Worm (Caenorhabditis elegans): ENCODE data around the gene K09E9.1.

K09E9.1 gene

ce11 chrX:15622041-15622440 lies 1.7 kb downstream of the K09E9.1 start:
- TF ChIP-seq pqm-1 (tag; optimal IDR thresholded peaks at IDR 0.05) (no peak), lin-14 (GFP tag; optimal IDR thresholded peaks at IDR 0.05) (peak; percentile 45), swsn-7 (tag; optimal IDR thresholded peaks at IDR 0.05) (no peak), pax-3 (tag; optimal IDR thresholded peaks at IDR 0.05) (no peak), nhr-19 (GFP tag; conservative IDR thresholded peaks at IDR 0.05) (no peak), lin-35 (GFP tag; optimal IDR thresholded peaks at IDR 0.05) (no peak), vab-15 (tag; optimal IDR thresholded peaks at IDR 0.05) (no peak), nhr-71 (tag; optimal IDR thresholded peaks at IDR 0.05) (peak; percentile 19), fkh-8 (tag; optimal IDR thresholded peaks at IDR 0.05) (peak; percentile 24), zip-4 (GFP tag; optimal IDR thresholded peaks at IDR 0.05) (no peak), egl-27 (tag; optimal IDR thresholded peaks at IDR 0.05) (no peak), egl-13 (tag; optimal IDR thresholded peaks at IDR 0.05) (no peak), efl-1 (optimal IDR thresholded peaks at IDR 0.05) (no peak), efl-1 (GFP tag; optimal IDR thresholded peaks at IDR 0.05 in 1 of 2) (peak in 1 of 2 experiments; percentile 79), elt-2 (tag; optimal IDR thresholded peaks at IDR 0.05) (peak; percentile 25), lin-39 (tag; optimal IDR thresholded peaks at IDR 0.05) (no peak), skn-1 (tag; optimal IDR thresholded peaks at IDR 0.05) (no peak), ceh-90 (tag; optimal IDR thresholded peaks at IDR 0.05) (no peak), nhr-47 (tag; optimal IDR thresholded peaks at IDR 0.05) (no peak), C16A3.4 (tag; optimal IDR thresholded peaks at IDR 0.05) (no peak), fos-1 (tag; optimal IDR thresholded peaks at IDR 0.05) (no peak), xbp-1 (tag; optimal IDR thresholded peaks at IDR 0.05) (no peak), lir-3 (tag; optimal IDR thresholded peaks at IDR 0.05; ENCODE audit: poor library complexity) (no peak), snu-23 (GFP tag; optimal IDR thresholded peaks at IDR 0.05) (no peak), nhr-76 (tag; optimal IDR thresholded peaks at IDR 0.05) (no peak), fkh-10 (GFP tag; optimal IDR thresholded peaks at IDR 0.05) (no peak), alr-1 (tag; optimal IDR thresholded peaks at IDR 0.05; ENCODE audit: borderline replicate concordance) (no peak), hlh-17 (GFP tag; optimal IDR thresholded peaks at IDR 0.05; ENCODE audit: borderline replicate concordance) (no peak), ceh-63 (GFP tag; optimal IDR thresholded peaks at IDR 0.05) (no peak), mab-9 (GFP tag; IDR thresholded peaks at IDR 0.05) (no peak), mep-1 (tag; optimal IDR thresholded peaks at IDR 0.05) (no peak), irx-1 (tag; optimal IDR thresholded peaks at IDR 0.05) (no peak), grh-1 (GFP tag; IDR thresholded peaks at IDR 0.05) (no peak), pag-3 (tag; optimal IDR thresholded peaks at IDR 0.05; ENCODE audit: borderline replicate concordance, insufficient read depth) (no peak)

ce11 chrX:15626119-15626850 lies 6.0 kb downstream of the K09E9.1 start:
- TF ChIP-seq lin-13 (GFP tag; optimal IDR thresholded peaks at IDR 0.05) (no peak), egl-27 (tag; optimal IDR thresholded peaks at IDR 0.05) (no peak), skn-1 (tag; optimal IDR thresholded peaks at IDR 0.05) (no peak), nhr-84 (tag; optimal IDR thresholded peaks at IDR 0.05) (no peak), nhr-85 (tag) (peak; percentile 85), elt-3 (tag; optimal IDR thresholded peaks at IDR 0.05) (peak in 3 of 6 experiments; percentile 19 to 80 (median 62)), hlh-4 (tag; optimal IDR thresholded peaks at IDR 0.05) (no peak), lin-14 (GFP tag; optimal IDR thresholded peaks at IDR 0.05) (peak; percentile 38), nhr-71 (tag; optimal IDR thresholded peaks at IDR 0.05) (peak; percentile 26), ces-1 (GFP tag; optimal IDR thresholded peaks at IDR 0.05) (no peak), tbx-2 (tag; optimal IDR thresholded peaks at IDR 0.05) (no peak), isw-1 (GFP tag; IDR thresholded peaks at IDR 0.05) (no peak), sup-37 (GFP tag; optimal IDR thresholded peaks at IDR 0.05) (no peak), snu-23 (GFP tag; optimal IDR thresholded peaks at IDR 0.05) (peak; percentile 40), elt-2 (tag; optimal IDR thresholded peaks at IDR 0.05) (no peak), sox-4 (tag; optimal IDR thresholded peaks at IDR 0.05) (no peak), nhr-90 (tag; optimal IDR thresholded peaks at IDR 0.05; ENCODE audit: poor library complexity) (peak; percentile 29), ztf-4 (tag; optimal IDR thresholded peaks at IDR 0.05) (no peak), pag-3 (tag; optimal IDR thresholded peaks at IDR 0.05; ENCODE audit: borderline replicate concordance, insufficient read depth) (no peak), xbp-1 (tag; optimal IDR thresholded peaks at IDR 0.05) (no peak), grh-1 (GFP tag; IDR thresholded peaks at IDR 0.05) (peak; percentile 51; the same call in 1 of the 2 replicates), nhr-28 (tag; optimal IDR thresholded peaks at IDR 0.05) (no peak), egl-13 (tag; optimal IDR thresholded peaks at IDR 0.05) (no peak), nhr-20 (tag; optimal IDR thresholded peaks at IDR 0.05) (peak; percentile 28), mep-1 (tag; optimal IDR thresholded peaks at IDR 0.05) (no peak), sptf-1 (tag; optimal IDR thresholded peaks at IDR 0.05) (no peak), vab-15 (tag; optimal IDR thresholded peaks at IDR 0.05) (no peak), aly-2 (tag; optimal IDR thresholded peaks at IDR 0.05) (no peak)

Measured in whole organism, L1 larva.